Worm (Caenorhabditis elegans): ENCODE measurements around the gene K02D10.4.

K02D10.4 gene

DNA sequence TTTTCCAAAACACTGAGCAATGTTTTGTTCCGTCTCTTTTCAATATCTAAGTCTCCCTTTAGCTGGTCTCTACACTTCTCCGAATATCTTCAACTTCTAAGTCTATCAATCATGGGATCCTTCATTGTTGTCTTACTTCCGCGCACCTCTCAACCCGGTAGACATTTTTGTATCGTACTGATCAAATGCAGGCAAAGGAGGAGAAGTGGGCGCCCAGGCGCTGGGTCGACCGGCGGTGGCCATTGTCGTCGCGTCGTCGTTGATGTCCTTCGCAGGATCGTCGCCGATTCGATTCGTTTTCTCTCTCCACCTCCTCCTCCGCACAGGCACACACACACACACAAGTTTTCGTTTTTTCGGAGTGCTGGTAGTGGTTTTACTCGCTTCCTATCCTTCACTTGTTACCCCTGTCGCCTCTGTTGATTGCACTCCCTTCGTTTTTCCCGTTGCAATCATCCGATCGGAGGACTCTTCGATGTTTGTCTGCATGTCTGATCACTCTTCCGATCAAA lies 21.6 kb upstream of the K02D10.4 start:
- no peak for TF ChIP-seq egl-27 (tag; optimal IDR thresholded peaks at IDR 0.05)

DNA sequence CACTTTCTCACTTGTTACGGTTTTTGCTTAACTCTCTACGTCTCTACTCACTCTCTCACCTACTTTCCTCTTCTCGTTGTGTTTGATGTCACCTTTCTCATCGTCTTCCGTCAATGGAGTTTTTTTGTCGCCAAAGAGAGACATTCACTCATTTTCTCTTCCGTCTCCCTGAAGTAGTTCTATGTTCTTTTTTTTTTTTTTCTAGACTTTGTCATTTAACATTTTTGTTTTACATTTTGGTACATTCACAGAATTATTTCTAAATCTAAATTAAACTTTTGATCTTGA lies 20.9 kb upstream of the K02D10.4 start:
- TF ChIP-seq nhr-129 (tag; optimal IDR thresholded peaks at IDR 0.05) (no peak), ztf-11 (tag; optimal IDR thresholded peaks at IDR 0.05) (no peak), nhr-25 (tag; optimal IDR thresholded peaks at IDR 0.05) (peak; percentile 29), alr-1 (tag; optimal IDR thresholded peaks at IDR 0.05) (no peak), mdl-1 (tag; optimal IDR thresholded peaks at IDR 0.05) (no peak), sma-3 (GFP tag; optimal IDR thresholded peaks at IDR 0.05) (peak; percentile 10)

DNA sequence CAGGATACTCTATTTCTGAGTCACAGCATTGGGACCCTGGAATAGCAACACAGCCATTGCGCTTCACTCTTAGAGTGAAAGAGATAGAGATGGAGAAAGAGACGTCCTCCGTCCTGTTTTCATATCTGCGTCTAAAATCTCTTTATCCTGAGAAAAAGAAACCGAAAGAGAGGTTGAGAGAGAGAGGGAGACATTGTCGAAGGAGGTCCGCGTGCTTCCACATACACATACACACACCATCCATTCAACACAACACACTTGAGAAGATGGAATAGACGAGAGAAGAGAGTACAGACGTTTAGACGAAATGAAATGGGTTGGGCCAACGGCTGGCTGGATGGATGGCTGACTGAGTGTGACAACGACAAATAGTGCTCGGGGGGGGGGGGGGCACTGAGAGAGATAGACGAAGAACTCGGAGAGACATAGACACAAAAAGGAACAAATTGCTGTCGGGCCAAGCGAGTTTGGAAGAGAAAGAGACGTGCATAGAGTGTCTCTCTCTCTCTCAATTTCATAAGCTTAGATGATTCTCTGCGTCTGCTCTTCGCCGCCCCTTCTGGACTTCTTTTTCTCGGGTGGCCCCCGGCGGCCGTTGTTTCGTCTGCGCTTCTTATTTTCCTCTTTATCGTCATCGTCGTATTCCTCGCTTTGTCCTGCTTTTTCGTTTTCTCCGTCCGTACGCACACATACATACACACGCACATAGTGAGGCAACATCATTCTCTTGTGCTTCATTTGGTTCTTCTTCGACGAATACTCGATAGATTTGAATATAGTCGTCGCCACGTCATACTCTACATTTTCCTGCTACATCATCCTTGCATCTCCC lies 20.4 kb upstream of the K02D10.4 start, which contains the start of gene F54F2.6:
F54F2.6 (minus strand) TSS at position 738 of the 832 bp plus-strand sequence.
- TF ChIP-seq sem-4 (tag; optimal IDR thresholded peaks at IDR 0.05), result peak; percentile 95
- no peak for TF ChIP-seq nhr-23 (tag; optimal IDR thresholded peaks at IDR 0.05)
- no peak for TF ChIP-seq nhr-77 (tag; optimal IDR thresholded peaks at IDR 0.05)
- peak; percentile 82 for TF ChIP-seq lin-39 (tag; optimal IDR thresholded peaks at IDR 0.05)
- no peak for TF ChIP-seq ceh-82 (tag; optimal IDR thresholded peaks at IDR 0.05)
- TF ChIP-seq ceh-16 (tag; optimal IDR thresholded peaks at IDR 0.05), result no peak
- no peak for TF ChIP-seq mbf-1 (tag; optimal IDR thresholded peaks at IDR 0.05)
- peak; percentile 96 for TF ChIP-seq C34F6.9 (tag; optimal IDR thresholded peaks at IDR 0.05)
- TF ChIP-seq F13H6.1 (tag; optimal IDR thresholded peaks at IDR 0.05), result peak; percentile 99
- peak; percentile 85 for TF ChIP-seq unc-62 (GFP tag; optimal IDR thresholded peaks at IDR 0.05)
- TF ChIP-seq egl-27 (tag; optimal IDR thresholded peaks at IDR 0.05), result peak; percentile 93
- peak; percentile 85 to 98 for TF ChIP-seq mdl-1 (tag; optimal IDR thresholded peaks at IDR 0.05)
- TF ChIP-seq sma-9 (GFP tag; optimal IDR thresholded peaks at IDR 0.05), result peak; percentile 96
- TF ChIP-seq sma-9 (tag; optimal IDR thresholded peaks at IDR 0.05), result no peak
- TF ChIP-seq unc-55 (GFP tag; optimal IDR thresholded peaks at IDR 0.05), result peak; percentile 85
- TF ChIP-seq nhr-11 (tag; optimal IDR thresholded peaks at IDR 0.05), result no peak
- no peak for TF ChIP-seq unc-39 (tag; optimal IDR thresholded peaks at IDR 0.05)
- TF ChIP-seq nhr-6 (tag; optimal IDR thresholded peaks at IDR 0.05), result peak; percentile 96
- peak; percentile 89 for TF ChIP-seq ztf-4 (tag; optimal IDR thresholded peaks at IDR 0.05)
- TF ChIP-seq fos-1 (tag; optimal IDR thresholded peaks at IDR 0.05), result peak; percentile 54
- peak; percentile 92 for TF ChIP-seq zag-1 (tag; optimal IDR thresholded peaks at IDR 0.05)
- peak; percentile 82 for TF ChIP-seq lin-13 (GFP tag; optimal IDR thresholded peaks at IDR 0.05)
- TF ChIP-seq ZK546.5 (tag; optimal IDR thresholded peaks at IDR 0.05), result peak; percentile 1
- peak; percentile 54 for TF ChIP-seq ztf-11 (tag; optimal IDR thresholded peaks at IDR 0.05)
- TF ChIP-seq peb-1 (tag; optimal IDR thresholded peaks at IDR 0.05), result no peak
- no peak for TF ChIP-seq R02D3.7 (tag; optimal IDR thresholded peaks at IDR 0.05)
- peak; percentile 63 for TF ChIP-seq snpc-4 (tag; optimal IDR thresholded peaks at IDR 0.05)
- no peak for TF ChIP-seq nhr-10 (tag; optimal IDR thresholded peaks at IDR 0.05)
- peak; percentile 26 for TF ChIP-seq nhr-237 (tag; optimal IDR thresholded peaks at IDR 0.05)
- TF ChIP-seq gmeb-1 (tag; optimal IDR thresholded peaks at IDR 0.05), result peak; percentile 64
- no peak for TF ChIP-seq ztf-1 (GFP tag; conservative IDR thresholded peaks at IDR 0.05)
- TF ChIP-seq lsy-2 (tag; optimal IDR thresholded peaks at IDR 0.05), result peak; percentile 59 to 92
- TF ChIP-seq sma-3 (GFP tag; optimal IDR thresholded peaks at IDR 0.05), result peak; percentile 31
- TF ChIP-seq ama-1 (optimal IDR thresholded peaks at IDR 0.05), result no peak
- TF ChIP-seq nhr-129 (tag; optimal IDR thresholded peaks at IDR 0.05), result peak; percentile 95
- TF ChIP-seq nhr-21 (tag; optimal IDR thresholded peaks at IDR 0.05), result peak; percentile 90
- TF ChIP-seq blmp-1 (tag; optimal IDR thresholded peaks at IDR 0.05; ENCODE audit: insufficient read depth), result peak; percentile 83
- no peak for TF ChIP-seq dmd-4 (tag; optimal IDR thresholded peaks at IDR 0.05)
- TF ChIP-seq mab-5 (tag; optimal IDR thresholded peaks at IDR 0.05), result peak; percentile 94
- no peak for TF ChIP-seq elt-1 (tag; optimal IDR thresholded peaks at IDR 0.05)
- peak; percentile 81 for TF ChIP-seq nhr-25 (tag; optimal IDR thresholded peaks at IDR 0.05)
- TF ChIP-seq alr-1 (tag; optimal IDR thresholded peaks at IDR 0.05), result peak; percentile 90
- TF ChIP-seq Y55F3AM.14 (GFP tag; optimal IDR thresholded peaks at IDR 0.05), result peak; percentile 95
- no peak for TF ChIP-seq elt-3 (tag; optimal IDR thresholded peaks at IDR 0.05)
- TF ChIP-seq aly-2 (tag; optimal IDR thresholded peaks at IDR 0.05), result no peak
- TF ChIP-seq nhr-12 (tag; optimal IDR thresholded peaks at IDR 0.05), result no peak
- no peak for TF ChIP-seq skn-1 (tag; optimal IDR thresholded peaks at IDR 0.05)
- TF ChIP-seq crh-2 (tag; optimal IDR thresholded peaks at IDR 0.05), result peak; percentile 87
- TF ChIP-seq lin-11 (tag; optimal IDR thresholded peaks at IDR 0.05), result peak; percentile 65
